Fruit fly (Drosophila melanogaster) whole organism, embryonic: Measurements from ENCODE around the gene CG1233.

ENCODE experiments used
- Aef1 ChIP-seq: fragments of 200-800 bp; sonication (Bioruptor generic); IDR thresholded peaks from 3 replicates; pipeline ENCODE4 v1.3.6; 2022; ENCODE audit warnings: missing biosample characterization, missing genetic modification characterization
- CG11247 ChIP-seq: fragments of 200-800 bp; sonication (Bioruptor generic); IDR thresholded peaks from 2 replicates; pipeline ENCODE4 v1.3.6; 2022; ENCODE audit warnings: missing biosample characterization, missing genetic modification characterization
- CG12391 ChIP-seq: fragments of 200-800 bp; sonication (Bioruptor generic); optimal IDR thresholded peaks from 3 replicates; lab custom pipeline; 2018; ENCODE audit warnings: missing biosample characterization, mild to moderate bottlenecking, missing genetic modification characterization, moderate library complexity
- CG13287 ChIP-seq: fragments of 200-800 bp; sonication (Bioruptor generic); IDR thresholded peaks from 2 replicates; pipeline ENCODE4 v1.3.6; 2022; ENCODE audit warnings: missing biosample characterization, missing genetic modification characterization; ENCODE audit not compliant: partially characterized antibody
- CG13775 ChIP-seq: fragments of 200-800 bp; sonication (Bioruptor generic); optimal IDR thresholded peaks from 3 replicates; lab custom pipeline; 2017; ENCODE audit warnings: missing biosample characterization, mild to moderate bottlenecking, missing genetic modification characterization
- CG14965 ChIP-seq: fragments of 200-800 bp; sonication (Bioruptor generic); optimal IDR thresholded peaks from 2 replicates; lab custom pipeline; 2016; ENCODE audit warnings: missing biosample characterization, missing genetic modification characterization, borderline replicate concordance
- CG1602 ChIP-seq: fragments of 200-800 bp; sonication (Bioruptor generic); optimal IDR thresholded peaks from 3 replicates; lab custom pipeline; 2016; ENCODE audit warnings: missing biosample characterization, missing genetic modification characterization
- CG17186 ChIP-seq: fragments of 200-800 bp; sonication (Bioruptor generic); optimal IDR thresholded peaks from 3 replicates; lab custom pipeline; 2017; ENCODE audit warnings: missing biosample characterization, missing genetic modification reagents, missing genetic modification characterization
- CG17328 ChIP-seq: fragments of 200-800 bp; sonication (Bioruptor generic); IDR thresholded peaks from 2 replicates; pipeline ENCODE4 v1.3.6; 2022; ENCODE audit warnings: missing biosample characterization, missing genetic modification characterization
- CG18262 ChIP-seq: fragments of 200-800 bp; optimal IDR thresholded peaks from 3 replicates; lab custom pipeline; 2019; ENCODE audit warnings: missing biosample characterization, mild to moderate bottlenecking, missing genetic modification characterization, moderate library complexity
- CG32532 ChIP-seq: fragments of 200-800 bp; sonication (Bioruptor generic); IDR thresholded peaks from 2 replicates; pipeline ENCODE4 v1.3.6; 2022; ENCODE audit warnings: missing biosample characterization, missing genetic modification characterization
- CG3281 ChIP-seq: fragments of 200-800 bp; sonication (Bioruptor generic); optimal IDR thresholded peaks from 3 replicates; lab custom pipeline; 2017; ENCODE audit warnings: missing biosample characterization, mild to moderate bottlenecking, missing genetic modification characterization
- CG34422 ChIP-seq: fragments of 200-800 bp; sonication (Bioruptor generic); IDR thresholded peaks from 3 replicates; pipeline ENCODE4 v1.3.6; 2022; ENCODE audit warnings: missing biosample characterization, missing genetic modification characterization
- CG4730 ChIP-seq: fragments of 200-800 bp; sonication (Bioruptor generic); IDR thresholded peaks from 2 replicates; pipeline ENCODE4 v1.3.6; 2022; ENCODE audit warnings: missing biosample characterization, missing genetic modification characterization
- CG5180 ChIP-seq: fragments of 200-800 bp; sonication (Bioruptor generic); optimal IDR thresholded peaks from 3 replicates; lab custom pipeline; 2017; ENCODE audit warnings: missing biosample characterization, missing genetic modification characterization, mild to moderate bottlenecking, moderate library complexity, missing genetic modification reagents
- CG5953 ChIP-seq: fragments of 200-800 bp; sonication (Bioruptor generic); IDR thresholded peaks from 2 replicates; pipeline ENCODE4 v1.3.6; 2022; ENCODE audit warnings: missing biosample characterization, missing genetic modification characterization
- CG6175 ChIP-seq: fragments of 200-800 bp; sonication (Bioruptor generic); IDR thresholded peaks from 3 replicates; pipeline ENCODE4 v1.3.6; 2022; ENCODE audit warnings: missing biosample characterization, missing genetic modification characterization
- CG6254 ChIP-seq: fragments of 200-800 bp; sonication (Bioruptor generic); optimal IDR thresholded peaks from 3 replicates; lab custom pipeline; 2017; ENCODE audit warnings: mild to moderate bottlenecking, missing biosample characterization, missing genetic modification reagents, missing genetic modification characterization
- CG6689 ChIP-seq: fragments of 200-800 bp; sonication (Bioruptor generic); IDR thresholded peaks from 2 replicates; pipeline ENCODE4 v1.3.6; 2022; ENCODE audit warnings: missing biosample characterization, missing genetic modification characterization
- CG8388 ChIP-seq: fragments of 200-800 bp; sonication (Bioruptor generic); optimal IDR thresholded peaks from 2 replicates; lab custom pipeline; 2019; ENCODE audit warnings: missing biosample characterization, mild to moderate bottlenecking, missing genetic modification characterization, moderate library complexity
- CTCF ChIP-seq: fragments of 200-800 bp; sonication (Bioruptor generic); optimal IDR thresholded peaks from 2 replicates; lab custom pipeline; 2017; ENCODE audit warnings: missing biosample characterization, mild to moderate bottlenecking, missing genetic modification characterization, moderate library complexity
- E2f2 ChIP-seq: fragments of 200-800 bp; sonication (Bioruptor generic); IDR thresholded peaks from 2 replicates; pipeline ENCODE4 v1.3.6; 2022; ENCODE audit warnings: missing biosample characterization, missing genetic modification characterization
- ERR ChIP-seq: fragments of 200-800 bp; sonication (Bioruptor generic); optimal IDR thresholded peaks from 2 replicates; lab custom pipeline; 2016; ENCODE audit warnings: missing biosample characterization, missing genetic modification characterization
- Hmx ChIP-seq: fragments of 200-800 bp; sonication (Bioruptor generic); optimal IDR thresholded peaks from 2 replicates; lab custom pipeline; 2016; ENCODE audit warnings: missing biosample characterization, missing genetic modification characterization
- Hr51 ChIP-seq, 2 experiments: fragments of 200-800 bp; sonication (Bioruptor generic); optimal IDR thresholded peaks; 2 replicates in 1 of 2; 3 replicates in 1 of 2; lab custom pipeline; 2016 to 2018; ENCODE audit warnings: missing biosample characterization in 2 of 2, missing genetic modification characterization in 2 of 2, mild to moderate bottlenecking in 1 of 2, moderate library complexity in 1 of 2
- Med ChIP-seq: fragments of 200-800 bp; sonication (Bioruptor generic); peaks from one replicate; lab custom pipeline; 2016; ENCODE audit warnings: missing biosample characterization, missing genetic modification characterization, mild to moderate bottlenecking, inconsistent platforms, moderate library complexity
- Nf-YA ChIP-seq: fragments of 200-800 bp; sonication (Bioruptor generic); IDR thresholded peaks from 2 replicates; pipeline ENCODE4 v1.3.6; 2022; ENCODE audit warnings: missing biosample characterization, missing genetic modification characterization
- YL-1 ChIP-seq: fragments of 200-800 bp; sonication (Bioruptor generic); optimal IDR thresholded peaks from 3 replicates; lab custom pipeline; 2017; ENCODE audit warnings: missing biosample characterization, mild to moderate bottlenecking, missing genetic modification characterization
- ap ChIP-seq: fragments of 200-800 bp; sonication (Bioruptor generic); IDR thresholded peaks from 2 replicates; pipeline ENCODE4 v1.3.6; 2022; ENCODE audit warnings: missing biosample characterization, missing genetic modification characterization
- bbx ChIP-seq: fragments of 200-800 bp; sonication (Bioruptor generic); IDR thresholded peaks from 2 replicates; pipeline ENCODE4 v1.3.6; 2022; ENCODE audit warnings: missing biosample characterization, missing genetic modification characterization; ENCODE audit not compliant: partially characterized antibody
- bigmax ChIP-seq: fragments of 200-800 bp; sonication (Bioruptor generic); optimal IDR thresholded peaks from 2 replicates; lab custom pipeline; 2018; ENCODE audit warnings: missing biosample characterization, mild to moderate bottlenecking, missing genetic modification characterization
- cas ChIP-seq: fragments of 200-800 bp; sonication (Bioruptor generic); IDR thresholded peaks from 2 replicates; pipeline ENCODE4 v1.3.6; 2022; ENCODE audit warnings: missing biosample characterization, missing genetic modification characterization
- chinmo ChIP-seq: fragments of 200-800 bp; sonication (Bioruptor generic); IDR thresholded peaks from 4 replicates; pipeline ENCODE4 v1.3.6; 2022; ENCODE audit warnings: missing biosample characterization, missing genetic modification characterization; ENCODE audit not compliant: partially characterized antibody
- dpn ChIP-seq, 2 experiments: fragments of 200-800 bp; sonication (Bioruptor generic); optimal IDR thresholded peaks; 3 replicates each; lab custom pipeline; 2016; ENCODE audit warnings: missing biosample characterization in 2 of 2, missing genetic modification characterization in 2 of 2
- fd64A ChIP-seq: fragments of 200-800 bp; sonication (Bioruptor generic); optimal IDR thresholded peaks from 3 replicates; lab custom pipeline; 2018; ENCODE audit warnings: missing biosample characterization, mild to moderate bottlenecking, missing genetic modification characterization
- gcm ChIP-seq: fragments of 200-800 bp; sonication (Bioruptor generic); optimal IDR thresholded peaks from 2 replicates; lab custom pipeline; 2019; ENCODE audit warnings: missing biosample characterization, mild to moderate bottlenecking, missing genetic modification characterization, moderate library complexity
- gfzf ChIP-seq: fragments of 200-800 bp; sonication (Bioruptor generic); optimal IDR thresholded peaks from 2 replicates; lab custom pipeline; 2016; ENCODE audit warnings: missing biosample characterization, mild to moderate bottlenecking, missing genetic modification characterization, moderate library complexity
- gsb ChIP-seq: fragments of 200-800 bp; sonication (Bioruptor generic); IDR thresholded peaks from 2 replicates; pipeline ENCODE4 v1.3.6; 2022; ENCODE audit warnings: missing biosample characterization, missing genetic modification characterization
- jumu ChIP-seq: fragments of 200-800 bp; sonication (Bioruptor generic); optimal IDR thresholded peaks from 3 replicates; lab custom pipeline; 2016; ENCODE audit warnings: missing biosample characterization, missing genetic modification characterization
- knrl ChIP-seq: fragments of 200-800 bp; sonication (Bioruptor generic); IDR thresholded peaks from 3 replicates; pipeline ENCODE4 v1.3.6; 2022; ENCODE audit warnings: missing biosample characterization, missing genetic modification characterization; ENCODE audit not compliant: partially characterized antibody
- lilli ChIP-seq: fragments of 200-800 bp; sonication (Bioruptor generic); optimal IDR thresholded peaks from 3 replicates; lab custom pipeline; 2016; ENCODE audit warnings: missing biosample characterization, missing genetic modification characterization
- lov ChIP-seq, 2 experiments: fragments of 200-800 bp in 1 of 2; fragments of >200 bp in 1 of 2; sonication (Bioruptor generic) in 1 of 2; IDR thresholded peaks in 1 of 2; optimal IDR thresholded peaks in 1 of 2; 2 replicates in 1 of 2; 3 replicates in 1 of 2; pipeline versions ENCODE4 v1.3.6 to Lab custom; 2017 to 2022; ENCODE audit warnings: missing biosample characterization in 1 of 2, missing genetic modification characterization in 1 of 2
- org-1 ChIP-seq: fragments of 200-800 bp; sonication (Bioruptor generic); optimal IDR thresholded peaks from 2 replicates; lab custom pipeline; 2017; ENCODE audit warnings: missing biosample characterization, missing genetic modification characterization
- ranshi ChIP-seq: fragments of 200-800 bp; sonication (Bioruptor generic); IDR thresholded peaks from 2 replicates; pipeline ENCODE4 v1.3.6; 2022; ENCODE audit warnings: missing biosample characterization, missing genetic modification characterization
- sna ChIP-seq: fragments of 200-800 bp; sonication (Bioruptor generic); IDR thresholded peaks from 2 replicates; pipeline ENCODE4 v1.3.6; 2022; ENCODE audit warnings: missing biosample characterization, missing genetic modification characterization; ENCODE audit not compliant: partially characterized antibody
- sug ChIP-seq: fragments of 200-800 bp; optimal IDR thresholded peaks from 2 replicates; lab custom pipeline; 2019; ENCODE audit warnings: missing biosample characterization, mild to moderate bottlenecking, missing genetic modification characterization, moderate library complexity
- tin ChIP-seq: fragments of 200-800 bp; sonication (Bioruptor generic); optimal IDR thresholded peaks from 3 replicates; lab custom pipeline; 2016; ENCODE audit warnings: missing biosample characterization, missing genetic modification characterization
- unc-4 ChIP-seq: fragments of 200-800 bp; sonication (Bioruptor generic); IDR thresholded peaks from 2 replicates; pipeline ENCODE4 v1.3.6; 2022; ENCODE audit warnings: missing biosample characterization, missing genetic modification characterization; ENCODE audit not compliant: partially characterized antibody

The CG1233 gene

DNA sequence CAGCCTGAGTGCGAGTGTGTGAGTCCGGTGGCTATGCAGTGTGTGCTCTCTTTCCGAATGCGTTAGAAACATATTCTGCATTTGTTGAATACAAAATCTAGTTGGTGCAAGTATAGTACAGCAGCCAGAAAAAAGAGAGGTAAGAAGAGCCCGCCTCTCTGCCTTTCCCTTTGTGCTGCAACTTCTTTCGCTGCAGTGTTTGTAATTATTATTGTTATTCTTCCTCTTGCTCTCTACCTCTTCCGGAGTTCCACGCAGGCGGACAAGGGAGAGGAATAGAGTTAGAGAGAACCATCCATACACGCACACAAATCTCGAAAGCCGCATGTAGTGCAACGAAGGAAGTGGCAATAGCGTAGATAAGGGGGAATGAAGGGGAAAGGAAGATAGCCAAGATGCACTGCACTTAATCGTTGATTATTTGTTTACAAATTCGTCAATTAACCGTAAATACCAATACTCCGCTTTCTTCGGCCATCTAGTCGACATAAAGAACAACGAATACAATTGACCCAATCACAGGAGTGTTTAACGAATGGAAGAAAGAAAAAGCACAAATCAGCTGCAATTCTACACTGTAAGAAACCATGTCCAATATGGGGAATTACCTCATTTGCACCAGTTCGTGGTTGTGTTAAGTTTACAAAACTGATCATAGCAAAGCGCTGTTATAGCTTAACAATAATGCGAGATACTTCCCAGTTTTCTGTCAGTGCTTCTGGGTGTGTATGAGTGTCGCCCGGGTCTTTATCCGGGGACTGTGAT is 13.4 kb upstream of the CG1233 start:
- TF ChIP-seq bbx (GFP tag; lab: Robert Waterston, UW) (no peak), CTCF (GFP tag; lab: Kevin White, UChicago) (peak; percentile 26), CG17186 (GFP tag; lab: Kevin White, UChicago) (peak; percentile 40), fd64A (peak; percentile 80), jumu (GFP tag; lab: Kevin White, UChicago) (peak; percentile 75), CG13287 (GFP tag; lab: Robert Waterston, UW) (no peak), CG14965 (GFP tag; lab: Kevin White, UChicago) (no peak), CG13775 (GFP tag; lab: Kevin White, UChicago) (peak; percentile 53), unc-4 (GFP tag; lab: Robert Waterston, UW) (no peak), dpn (GFP tag; optimal IDR thresholded peaks at IDR 0.05; lab: Kevin White, UChicago) (peak; percentile 66 to 80), CG4730 (0 out of 2 replicates have a peak, but pooled peaks have one; percentile 11), E2f2 (GFP tag; lab: Robert Waterston, UW) (peak; percentile 28; the same call in 1 of the 2 replicates), CG5180 (GFP tag; lab: Kevin White, UChicago) (peak; percentile 47), CG3281 (no peak), ERR (GFP tag; lab: Kevin White, UChicago) (no peak), lov (optimal IDR thresholded peaks at IDR 0.05; lab: Kevin White, UChicago) (no peak), lov (GFP tag; IDR thresholded peaks at IDR 0.05; lab: Robert Waterston, UW) (peak; percentile 73; the same call in 2 of the 3 replicates), lilli (GFP tag; lab: Kevin White, UChicago) (peak; percentile 61), sna (GFP tag; lab: Robert Waterston, UW) (no peak), CG18262 (tag; lab: Kevin White, UChicago) (peak; percentile 86), CG11247 (peak; percentile 42; the same call in 1 of the 2 replicates), Aef1 (GFP tag; lab: Robert Waterston, UW) (peak; percentile 34; the same call in 1 of the 3 replicates), knrl (no peak), tin (GFP tag; lab: Kevin White, UChicago) (peak; percentile 76), CG32532 (GFP tag; lab: Robert Waterston, UW) (no peak), gsb (no peak), CG1602 (GFP tag; lab: Kevin White, UChicago) (peak; percentile 57), bigmax (GFP tag; lab: Kevin White, UChicago) (no peak), gfzf (GFP tag; lab: Kevin White, UChicago) (no peak), chinmo (no peak), CG8388 (GFP tag; lab: Kevin White, UChicago) (peak; percentile 65), sug (tag; lab: Kevin White, UChicago) (no peak), YL-1 (GFP tag; lab: Kevin White, UChicago) (no peak), gcm (GFP tag; lab: Kevin White, UChicago) (peak; percentile 68), org-1 (GFP tag; lab: Kevin White, UChicago) (peak; percentile 70), ranshi (GFP tag; lab: Robert Waterston, UW) (peak; percentile 55; the same call in 1 of the 2 replicates), Med (GFP tag; lab: Kevin White, UChicago) (peak; percentile 94), CG17328 (GFP tag; lab: Robert Waterston, UW) (peak; percentile 81), CG6689 (GFP tag; lab: Robert Waterston, UW) (peak; percentile 54), Nf-YA (GFP tag; lab: Robert Waterston, UW) (peak; percentile 42; the same call in 1 of the 2 replicates), cas (GFP tag; lab: Robert Waterston, UW) (no peak), CG6175 (GFP tag; lab: Robert Waterston, UW) (no peak), CG12391 (tag; lab: Kevin White, UChicago) (peak; percentile 82), CG34422 (GFP tag; lab: Robert Waterston, UW) (peak; percentile 67; the same call in 1 of the 3 replicates), ap (peak; percentile 56), CG6254 (GFP tag; lab: Kevin White, UChicago) (peak; percentile 69), Hmx (GFP tag; lab: Kevin White, UChicago) (no peak), Hr51 (GFP tag; optimal IDR thresholded peaks at IDR 0.05; lab: Kevin White, UChicago) (peak in 1 of 2 experiments; percentile 57), CG5953 (GFP tag; lab: Robert Waterston, UW) (peak; percentile 66)
